Worm (Caenorhabditis elegans) whole organism, L3 larva: ENCODE data around the gene C35A5.6.

ENCODE experiments used
- aly-2 ChIP-seq: fragments of 150-350 bp; optimal IDR thresholded peaks from 2 replicates; lab custom pipeline; 2014; ENCODE audit warnings: missing biosample characterization, missing genetic modification characterization
- ama-1 ChIP-seq: fragments of 150-350 bp; optimal IDR thresholded peaks from 2 replicates; lab custom pipeline; 2018
- elt-2 ChIP-seq: sonication (generic microtip); optimal IDR thresholded peaks from 2 replicates; lab custom pipeline; 2016; ENCODE audit warnings: missing genetic modification reagents, mild to moderate bottlenecking, missing genetic modification characterization, missing compliant biosample characterization
- elt-3 ChIP-seq, 3 experiments: fragments of 150-350 bp in 1 of 3; sonication (generic microtip) in 2 of 3; optimal IDR thresholded peaks; 2 replicates in 2 of 3; 4 replicates in 1 of 3; lab custom pipeline; 2014 to 2017; ENCODE audit warnings: missing biosample characterization in 3 of 3, missing genetic modification characterization in 3 of 3
- mdl-1 ChIP-seq: fragments of 150-350 bp; optimal IDR thresholded peaks from 2 replicates; lab custom pipeline; 2014; ENCODE audit warnings: missing biosample characterization, missing genetic modification characterization
- nhr-11 ChIP-seq: fragments of 150-350 bp; optimal IDR thresholded peaks from 2 replicates; lab custom pipeline; 2014; ENCODE audit warnings: missing biosample characterization, missing genetic modification characterization
- nhr-12 ChIP-seq: fragments of 150-350 bp; optimal IDR thresholded peaks from 2 replicates; lab custom pipeline; 2014; ENCODE audit warnings: missing biosample characterization, missing genetic modification characterization
- nhr-237 ChIP-seq: fragments of 150-350 bp; optimal IDR thresholded peaks from 2 replicates; lab custom pipeline; 2014; ENCODE audit warnings: missing biosample characterization, missing genetic modification characterization
- nhr-25 ChIP-seq: sonication (generic microtip); optimal IDR thresholded peaks from 2 replicates; lab custom pipeline; 2017; ENCODE audit warnings: missing biosample characterization, missing genetic modification characterization
- nhr-76 ChIP-seq: fragments of 150-350 bp; sonication (generic microtip); optimal IDR thresholded peaks from 5 replicates; lab custom pipeline; 2014; ENCODE audit warnings: missing biosample characterization, missing genetic modification characterization
- ztf-11 ChIP-seq: fragments of 150-350 bp; optimal IDR thresholded peaks from 2 replicates; lab custom pipeline; 2014; ENCODE audit warnings: missing biosample characterization, missing genetic modification characterization
- ztf-4 ChIP-seq: fragments of 150-350 bp; optimal IDR thresholded peaks from 2 replicates; lab custom pipeline; 2014; ENCODE audit warnings: missing biosample characterization, missing genetic modification characterization

ce11 chrV:10474040-10474439 is 34.9 kb upstream of the C35A5.6 start:
- TF ChIP-seq aly-2 (tag; lab: Kevin White, UChicago) (no peak), ztf-11 (tag; lab: Kevin White, UChicago) (no peak), nhr-76 (no peak), nhr-25 (tag; lab: Kevin White, UChicago) (no peak), nhr-12 (tag; lab: Kevin White, UChicago) (no peak), elt-2 (tag; lab: Kevin White, UChicago) (no peak), mdl-1 (tag; lab: Kevin White, UChicago) (no peak), nhr-237 (tag; lab: Kevin White, UChicago) (no peak), ama-1 (lab: Kevin White, UChicago) (no peak), nhr-11 (tag; lab: Kevin White, UChicago) (no peak), elt-3 (tag; optimal IDR thresholded peaks at IDR 0.05; lab: Kevin White, UChicago) (no peak), ztf-4 (tag; lab: Kevin White, UChicago) (no peak)
